Worm (Caenorhabditis elegans) whole organism, young adult: ENCODE results near the gene hmg-1.1.

Experiments
- K12H6.12 ChIP-seq: fragments of 200-800 bp; sonication (Bioruptor generic); optimal IDR thresholded peaks from 2 replicates; lab custom pipeline; 2018; ENCODE audit warnings: mild to moderate bottlenecking, missing genetic modification characterization, missing compliant biosample characterization
- let-526 ChIP-seq: fragments of 200-800 bp; sonication (Bioruptor generic); IDR thresholded peaks from 2 replicates; pipeline ENCODE4 v1.3.6; 2022; ENCODE audit warnings: missing genetic modification reagents, missing genetic modification characterization, missing compliant biosample characterization

DNA sequence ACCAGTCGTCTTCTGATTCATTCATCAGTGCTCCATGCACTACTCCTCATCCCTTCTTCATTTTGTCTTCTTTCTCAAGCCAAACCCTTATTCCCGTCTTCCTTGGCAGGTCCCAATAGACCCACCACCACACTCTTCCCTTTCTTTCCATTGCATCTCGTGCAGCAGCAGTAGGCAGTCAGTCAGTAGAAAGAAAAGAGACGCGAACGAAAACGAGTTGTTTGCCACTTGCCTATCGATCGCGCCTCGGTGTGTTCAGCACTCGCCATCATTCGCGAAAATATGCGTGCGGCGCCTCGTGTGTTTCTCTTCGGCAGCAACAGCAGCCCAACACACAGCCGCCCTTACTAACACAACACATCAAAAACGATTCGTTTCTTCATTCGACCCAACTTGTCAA is 1.0 kb upstream of the hmg-1.1 start:
- no peak for TF ChIP-seq let-526
- TF ChIP-seq K12H6.12 = no peak
